Worm (Caenorhabditis elegans) whole organism, early embryonic: Measurements from ENCODE around the gene Y54G11A.2.

ENCODE experiments used
- ama-1 ChIP-seq: fragments of 150-350 bp; optimal IDR thresholded peaks from 2 replicates; lab custom pipeline; 2014
- flt-1 ChIP-seq: fragments of 200-800 bp; sonication (Bioruptor generic); IDR thresholded peaks from 2 replicates; pipeline ENCODE4 v1.3.6; 2022; ENCODE audit warnings: missing genetic modification characterization, missing compliant biosample characterization
- hnd-1 ChIP-seq: sonication (generic microtip); optimal IDR thresholded peaks from 2 replicates; lab custom pipeline; 2016; ENCODE audit warnings: missing genetic modification characterization, missing compliant biosample characterization
- scrt-1 ChIP-seq: fragments of 200-800 bp; sonication (Bioruptor generic); IDR thresholded peaks from 2 replicates; pipeline ENCODE4 v1.3.6; 2022; ENCODE audit warnings: missing genetic modification characterization, missing compliant biosample characterization
- tra-4 ChIP-seq: sonication (generic microtip); optimal IDR thresholded peaks from 2 replicates; lab custom pipeline; 2017; ENCODE audit warnings: missing genetic modification characterization, missing compliant biosample characterization

DNA sequence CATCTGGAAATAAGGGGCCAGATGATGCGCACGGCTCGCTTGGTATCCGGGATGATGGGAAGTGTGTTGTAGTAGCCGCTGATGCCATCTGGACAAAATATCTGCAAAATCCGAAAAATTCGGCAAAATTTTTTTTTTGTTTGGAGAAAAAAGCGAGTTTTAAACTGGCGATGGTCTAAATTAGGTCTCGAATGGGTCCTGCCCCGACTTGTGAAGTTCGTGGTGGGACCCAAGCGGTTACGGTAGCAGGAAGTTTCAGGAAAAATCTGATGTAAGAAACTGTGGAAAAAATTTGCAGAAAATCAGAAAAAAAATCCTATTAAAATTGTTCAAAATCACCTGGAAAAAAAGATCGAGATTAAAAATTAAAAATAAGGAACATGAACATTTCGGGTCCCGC lies 8.7 kb upstream of the Y54G11A.2 start, which contains the start of gene jmjd-2:
- TF ChIP-seq ama-1 (lab: Kevin White, UChicago), result no peak
- TF ChIP-seq scrt-1, result no peak
- TF ChIP-seq tra-4 (tag; lab: Kevin White, UChicago), result no peak
- no peak for TF ChIP-seq hnd-1 (tag; lab: Kevin White, UChicago)
- TF ChIP-seq flt-1 (GFP tag; lab: Robert Waterston, UW), result no peak
